Worm (Caenorhabditis elegans) whole organism, mixed stage, embryonic: ENCODE measurements around the gene C36B7.1.

Experiments used
- M03D4.4 ChIP-seq: sonication (generic microtip); optimal IDR thresholded peaks from 2 replicates; lab custom pipeline; 2017; ENCODE audit warnings: mild to moderate bottlenecking, missing genetic modification characterization, missing compliant biosample characterization
- bed-3 ChIP-seq: fragments of 200-800 bp; sonication (Bioruptor generic); optimal IDR thresholded peaks from 3 replicates; lab custom pipeline; 2018; ENCODE audit warnings: mild to moderate bottlenecking, missing genetic modification characterization, moderate library complexity, missing compliant biosample characterization
- blmp-1 ChIP-seq: fragments of 150-350 bp; optimal IDR thresholded peaks from 2 replicates; lab custom pipeline; 2014; ENCODE audit warnings: missing biosample characterization, missing genetic modification characterization
- ceh-39 ChIP-seq: fragments of 150-350 bp; optimal IDR thresholded peaks from 2 replicates; lab custom pipeline; 2014; ENCODE audit warnings: missing biosample characterization, missing genetic modification characterization
- ceh-43 ChIP-seq: fragments of 200-800 bp; sonication (Bioruptor generic); optimal IDR thresholded peaks from 2 replicates; lab custom pipeline; 2018; ENCODE audit warnings: mild to moderate bottlenecking, missing genetic modification characterization, moderate library complexity, missing compliant biosample characterization
- ceh-83 ChIP-seq: fragments of 200-800 bp; sonication (Bioruptor generic); optimal IDR thresholded peaks from 2 replicates; lab custom pipeline; 2018; ENCODE audit warnings: mild to moderate bottlenecking, missing genetic modification characterization, missing compliant biosample characterization
- ces-1 ChIP-seq: fragments of 150-350 bp; optimal IDR thresholded peaks from 2 replicates; lab custom pipeline; 2014; ENCODE audit warnings: missing biosample characterization, missing genetic modification reagents, missing genetic modification characterization
- drap-1 ChIP-seq: fragments of 200-800 bp; sonication (Bioruptor generic); optimal IDR thresholded peaks from 3 replicates; lab custom pipeline; 2018; ENCODE audit warnings: mild to moderate bottlenecking, missing genetic modification characterization, missing compliant biosample characterization
- elt-1 ChIP-seq: sonication (generic microtip); optimal IDR thresholded peaks from 2 replicates; lab custom pipeline; 2017; ENCODE audit warnings: missing genetic modification characterization, mild to moderate bottlenecking, missing compliant biosample characterization, antibody characterized with exemption, moderate library complexity, borderline replicate concordance; ENCODE audit not compliant: insufficient read depth
- elt-3 ChIP-seq: fragments of 150-350 bp; optimal IDR thresholded peaks from 2 replicates; lab custom pipeline; 2014; ENCODE audit warnings: missing biosample characterization, missing genetic modification characterization
- flh-1 ChIP-seq: fragments of 200-800 bp; sonication (Bioruptor generic); optimal IDR thresholded peaks from 2 replicates; lab custom pipeline; 2018; ENCODE audit warnings: mild to moderate bottlenecking, missing genetic modification characterization, moderate library complexity, missing compliant biosample characterization
- ham-2 ChIP-seq: fragments of 200-800 bp; sonication (Bioruptor generic); optimal IDR thresholded peaks from 2 replicates; lab custom pipeline; 2018; ENCODE audit warnings: mild to moderate bottlenecking, missing genetic modification characterization, missing compliant biosample characterization
- hlh-1 ChIP-seq: fragments of 150-350 bp; optimal IDR thresholded peaks from 2 replicates; lab custom pipeline; 2014; ENCODE audit warnings: missing biosample characterization, missing genetic modification reagents, missing genetic modification characterization
- lin-13 ChIP-seq: fragments of 150-350 bp; optimal IDR thresholded peaks from 2 replicates; lab custom pipeline; 2014; ENCODE audit warnings: missing biosample characterization, missing genetic modification characterization
- lin-32 ChIP-seq: fragments of 200-800 bp; sonication (Bioruptor generic); optimal IDR thresholded peaks from 2 replicates; lab custom pipeline; 2018; ENCODE audit warnings: mild to moderate bottlenecking, missing genetic modification characterization, missing compliant biosample characterization
- lsy-2 ChIP-seq: fragments of 150-350 bp; optimal IDR thresholded peaks from 2 replicates; lab custom pipeline; 2014; ENCODE audit warnings: missing biosample characterization, missing genetic modification characterization
- mab-5 ChIP-seq: fragments of 150-350 bp; optimal IDR thresholded peaks from 2 replicates; lab custom pipeline; 2014; ENCODE audit warnings: missing biosample characterization, missing genetic modification characterization
- mep-1 ChIP-seq: fragments of 150-350 bp; optimal IDR thresholded peaks from 2 replicates; lab custom pipeline; 2017; ENCODE audit warnings: missing biosample characterization, missing genetic modification reagents, missing genetic modification characterization, inconsistent platforms
- nhr-12 ChIP-seq: fragments of 150-350 bp; optimal IDR thresholded peaks from 2 replicates; lab custom pipeline; 2014; ENCODE audit warnings: missing biosample characterization, missing genetic modification characterization
- nhr-2 ChIP-seq: fragments of 150-350 bp; optimal IDR thresholded peaks from 2 replicates; lab custom pipeline; 2014; ENCODE audit warnings: missing biosample characterization, missing genetic modification characterization
- nhr-237 ChIP-seq: fragments of 150-350 bp; optimal IDR thresholded peaks from 2 replicates; lab custom pipeline; 2014; ENCODE audit warnings: missing biosample characterization, missing genetic modification characterization
- nhr-28 ChIP-seq: fragments of 150-350 bp; optimal IDR thresholded peaks from 2 replicates; lab custom pipeline; 2014; ENCODE audit warnings: missing biosample characterization, missing genetic modification characterization
- nhr-76 ChIP-seq: sonication (generic microtip); optimal IDR thresholded peaks from 2 replicates; lab custom pipeline; 2017; ENCODE audit warnings: missing biosample characterization, missing genetic modification characterization
- sem-2 ChIP-seq: fragments of 200-800 bp; sonication (Bioruptor generic); optimal IDR thresholded peaks from 2 replicates; lab custom pipeline; 2018; ENCODE audit warnings: mild to moderate bottlenecking, missing genetic modification characterization, missing compliant biosample characterization
- snpc-4 ChIP-seq: fragments of 150-350 bp; optimal IDR thresholded peaks from 2 replicates; lab custom pipeline; 2014; ENCODE audit warnings: missing biosample characterization, missing genetic modification characterization
- sptf-1 ChIP-seq: sonication (generic microtip); optimal IDR thresholded peaks from 2 replicates; lab custom pipeline; 2017; ENCODE audit warnings: mild to moderate bottlenecking, missing genetic modification characterization, moderate library complexity, missing compliant biosample characterization
- tbx-8 ChIP-seq: fragments of 200-800 bp; sonication (Bioruptor generic); optimal IDR thresholded peaks from 2 replicates; lab custom pipeline; 2018; ENCODE audit warnings: mild to moderate bottlenecking, missing genetic modification characterization, moderate library complexity, missing compliant biosample characterization
- unc-120 ChIP-seq: sonication (generic microtip); optimal IDR thresholded peaks from 2 replicates; lab custom pipeline; 2017; ENCODE audit warnings: missing genetic modification characterization, missing compliant biosample characterization; ENCODE audit not compliant: poor library complexity, severe bottlenecking
- unc-39 ChIP-seq: fragments of 150-350 bp; optimal IDR thresholded peaks from 2 replicates; lab custom pipeline; 2014; ENCODE audit warnings: missing biosample characterization, missing genetic modification characterization
- unc-62 ChIP-seq: fragments of 150-350 bp; optimal IDR thresholded peaks from 2 replicates; lab custom pipeline; 2014; ENCODE audit warnings: missing biosample characterization, missing genetic modification reagents, missing genetic modification characterization
- zip-8 ChIP-seq: fragments of 150-350 bp; optimal IDR thresholded peaks from 2 replicates; lab custom pipeline; 2014; ENCODE audit warnings: missing biosample characterization, missing genetic modification characterization
- ztf-11 ChIP-seq: fragments of 150-350 bp; optimal IDR thresholded peaks from 2 replicates; lab custom pipeline; 2014; ENCODE audit warnings: missing biosample characterization, missing genetic modification characterization

The C36B7.1 gene

DNA sequence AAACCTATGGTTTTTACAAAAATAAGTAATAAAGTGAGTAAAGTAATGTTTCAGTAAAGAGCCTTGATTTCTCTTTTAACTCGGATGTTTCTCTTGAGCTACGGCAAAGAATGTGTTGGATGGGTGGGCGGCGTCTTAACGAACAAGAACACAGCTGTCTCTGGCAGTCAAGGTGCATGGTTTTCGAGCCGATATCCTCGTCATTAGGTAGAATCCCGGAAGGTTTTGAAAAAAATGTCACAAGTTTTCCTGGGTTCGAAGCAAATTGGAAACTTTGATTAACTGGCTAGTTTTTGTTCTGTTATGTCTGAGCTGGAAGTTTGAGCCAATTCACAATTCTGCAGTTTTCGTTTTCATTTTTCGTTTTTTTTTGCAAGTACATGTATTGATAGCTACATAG, 37.4 kb upstream of the C36B7.1 start, which contains the start of gene B0403.6:
TSS of gene B0403.6 (minus strand) at position 101 of the 400 bp plus-strand sequence.
- TF ChIP-seq flh-1 (GFP tag; lab: Kevin White, UChicago) (no peak), blmp-1 (tag; lab: Kevin White, UChicago) (no peak), elt-1 (tag; lab: Kevin White, UChicago) (no peak), sem-2 (GFP tag; lab: Kevin White, UChicago) (no peak)

DNA sequence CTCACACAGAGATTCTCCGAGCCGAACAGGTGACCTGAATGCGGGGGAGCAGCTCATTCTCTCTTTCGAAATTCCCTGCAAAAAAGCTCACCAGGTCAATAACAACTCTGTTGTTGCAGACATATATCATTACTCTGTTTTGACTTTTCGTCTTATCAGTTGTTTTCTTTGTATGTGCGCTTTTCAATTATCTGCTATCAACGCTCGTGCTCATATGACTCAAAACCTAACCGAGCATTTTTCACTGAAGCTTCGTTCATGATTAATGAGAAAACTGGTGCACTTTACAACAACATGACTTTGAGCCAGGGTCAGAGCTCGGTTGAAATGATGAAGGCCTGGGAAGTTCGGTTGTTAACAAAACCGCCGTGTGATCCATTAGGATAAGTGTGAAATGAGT, 36.2 kb upstream of the C36B7.1 start:
- no peak for TF ChIP-seq ceh-43 (GFP tag; lab: Kevin White, UChicago)

DNA sequence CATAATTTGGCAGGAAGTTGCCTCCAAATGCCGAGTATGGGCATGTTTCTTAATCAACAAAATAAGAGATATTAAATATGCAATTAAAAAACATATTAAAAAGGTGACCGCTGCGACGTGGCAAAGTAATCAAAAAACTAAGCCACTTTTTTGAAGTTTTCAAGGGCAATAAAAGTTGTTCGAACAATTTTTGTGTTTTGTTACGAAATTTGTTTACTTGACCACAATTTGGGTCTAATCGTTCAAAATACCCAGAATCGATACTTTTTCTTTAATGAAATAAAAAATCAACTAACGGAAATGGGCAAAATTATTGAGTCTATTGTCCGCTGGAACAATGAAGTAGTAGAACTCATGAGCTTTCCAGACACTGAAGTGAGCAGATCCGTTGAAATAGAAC, 27.6 kb upstream of the C36B7.1 start, which contains the start of gene Y1B5A.1:
TSS of gene Y1B5A.1 (plus strand) at position 301 of the 400 bp plus-strand sequence.
- TF ChIP-seq sem-2 (GFP tag; lab: Kevin White, UChicago) (no peak), ceh-83 (GFP tag; lab: Kevin White, UChicago) (no peak), snpc-4 (tag; lab: Kevin White, UChicago) (no peak), unc-39 (tag; lab: Kevin White, UChicago) (no peak), ceh-39 (tag; lab: Kevin White, UChicago) (no peak), flh-1 (GFP tag; lab: Kevin White, UChicago) (no peak), sptf-1 (tag; lab: Kevin White, UChicago) (no peak), mab-5 (no peak), nhr-12 (tag; lab: Kevin White, UChicago) (no peak), M03D4.4 (tag; lab: Kevin White, UChicago) (no peak)

DNA sequence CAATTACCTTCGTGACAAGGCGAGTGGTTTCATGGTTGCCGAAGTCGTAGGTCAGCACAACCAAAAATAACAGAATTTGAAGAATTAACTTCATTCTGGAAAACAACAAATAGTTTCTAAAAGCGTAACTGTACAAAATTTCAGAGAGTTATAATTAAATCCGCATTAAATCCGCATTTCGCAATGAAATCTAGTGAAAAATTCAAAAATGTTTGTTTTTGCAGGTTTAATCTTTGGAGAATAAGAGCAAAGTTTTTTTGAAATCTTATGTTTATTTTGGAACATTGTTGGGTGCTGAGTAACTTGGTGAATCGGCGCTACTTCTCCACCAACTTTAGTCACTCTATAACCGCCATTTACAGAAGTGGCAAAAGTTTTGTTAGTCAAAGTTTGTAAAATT, 26.8 kb upstream of the C36B7.1 start, which contains the start of gene C36B7.4:
TSS of gene C36B7.4 (minus strand) at position 101 of the 400 bp plus-strand sequence.
- TF ChIP-seq mab-5, result no peak
- TF ChIP-seq hlh-1 (tag; lab: Kevin White, UChicago), result no peak
- TF ChIP-seq ham-2, result no peak
- TF ChIP-seq ceh-83 (GFP tag; lab: Kevin White, UChicago), result no peak
- no peak for TF ChIP-seq lin-13
- TF ChIP-seq nhr-28 (tag; lab: Kevin White, UChicago), result no peak
- TF ChIP-seq zip-8, result no peak
- no peak for TF ChIP-seq bed-3 (GFP tag; lab: Kevin White, UChicago)
- no peak for TF ChIP-seq lsy-2
- TF ChIP-seq unc-62 (GFP tag; lab: Kevin White, UChicago), result no peak
- TF ChIP-seq elt-3 (tag; lab: Kevin White, UChicago), result no peak
- no peak for TF ChIP-seq ztf-11
- TF ChIP-seq drap-1, result no peak
- no peak for TF ChIP-seq M03D4.4 (tag; lab: Kevin White, UChicago)
- TF ChIP-seq ceh-39 (tag; lab: Kevin White, UChicago), result no peak
- no peak for TF ChIP-seq unc-39 (tag; lab: Kevin White, UChicago)
- no peak for TF ChIP-seq unc-120 (tag; lab: Kevin White, UChicago)
- TF ChIP-seq mep-1, result no peak
- TF ChIP-seq flh-1 (GFP tag; lab: Kevin White, UChicago), result no peak

DNA sequence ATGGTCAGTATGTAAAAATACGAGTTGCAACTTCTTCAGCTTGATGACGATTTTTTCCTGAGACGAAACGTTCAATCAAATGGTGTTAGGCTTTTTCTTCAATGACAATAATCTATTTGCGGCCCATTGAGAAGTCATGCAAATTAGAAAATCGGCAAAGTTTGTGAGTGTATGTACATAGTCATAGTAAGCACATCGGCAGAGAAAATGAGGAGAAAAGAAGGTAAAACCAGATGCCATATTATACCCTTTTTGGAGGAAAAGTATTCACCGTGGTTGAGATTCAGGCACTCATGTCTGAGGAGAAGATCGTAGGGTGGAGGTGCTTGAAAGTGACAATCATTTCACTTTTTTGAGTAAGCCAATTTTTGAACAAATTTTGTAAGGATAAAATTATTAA, 16.3 kb upstream of the C36B7.1 start, which contains the start of gene C36B7.5:
TSS of gene C36B7.5 (minus strand) at position 101 of the 400 bp plus-strand sequence.
- TF ChIP-seq nhr-237 (no peak), nhr-76 (tag; lab: Kevin White, UChicago) (no peak), elt-1 (tag; lab: Kevin White, UChicago) (no peak), unc-120 (tag; lab: Kevin White, UChicago) (no peak), sem-2 (GFP tag; lab: Kevin White, UChicago) (no peak), M03D4.4 (tag; lab: Kevin White, UChicago) (no peak), flh-1 (GFP tag; lab: Kevin White, UChicago) (no peak), bed-3 (GFP tag; lab: Kevin White, UChicago) (no peak), nhr-2 (no peak), mab-5 (no peak), nhr-12 (tag; lab: Kevin White, UChicago) (no peak), ces-1 (GFP tag; lab: Kevin White, UChicago) (no peak), lin-32 (no peak), hlh-1 (tag; lab: Kevin White, UChicago) (no peak), tbx-8 (GFP tag; lab: Kevin White, UChicago) (no peak), zip-8 (no peak)
- TF ChIP-seq, all 35 proteins: peak for 0
